Worm (Caenorhabditis elegans) whole organism, late embryonic: ENCODE data around the gene brap-2.

Experiments used
- C38D4.7 ChIP-seq: fragments of 200-800 bp; sonication (Bioruptor generic); optimal IDR thresholded peaks from 2 replicates; lab custom pipeline; 2018; ENCODE audit warnings: mild to moderate bottlenecking, missing genetic modification characterization, moderate library complexity, missing compliant biosample characterization
- K09A11.1 ChIP-seq: sonication (generic microtip); optimal IDR thresholded peaks from 2 replicates; lab custom pipeline; 2017; ENCODE audit warnings: antibody characterized with exemption, mild to moderate bottlenecking, missing genetic modification characterization, missing compliant biosample characterization; ENCODE audit not compliant: insufficient read depth
- Y22D7AL.16 ChIP-seq: sonication (generic microtip); optimal IDR thresholded peaks from 2 replicates; lab custom pipeline; 2016; ENCODE audit warnings: missing genetic modification characterization, missing compliant biosample characterization
- ahr-1 ChIP-seq: sonication (generic microtip); optimal IDR thresholded peaks from 2 replicates; lab custom pipeline; 2016; ENCODE audit warnings: missing genetic modification characterization, missing compliant biosample characterization
- ceh-14 ChIP-seq: sonication (generic microtip); optimal IDR thresholded peaks from 2 replicates; lab custom pipeline; 2016; ENCODE audit warnings: missing genotype, missing genetic modification characterization, missing compliant biosample characterization
- ceh-18 ChIP-seq: sonication (generic microtip); optimal IDR thresholded peaks from 2 replicates; lab custom pipeline; 2016; ENCODE audit warnings: missing genetic modification characterization, missing compliant biosample characterization
- ceh-19 ChIP-seq: fragments of 200-800 bp; sonication (Bioruptor generic); optimal IDR thresholded peaks from 2 replicates; lab custom pipeline; 2018; ENCODE audit warnings: mild to moderate bottlenecking, missing genetic modification characterization, missing compliant biosample characterization
- ceh-2 ChIP-seq: sonication (generic microtip); optimal IDR thresholded peaks from 2 replicates; lab custom pipeline; 2016; ENCODE audit warnings: missing genotype, missing genetic modification characterization, missing compliant biosample characterization
- ceh-22 ChIP-seq: sonication (generic microtip); optimal IDR thresholded peaks from 2 replicates; lab custom pipeline; 2017; ENCODE audit warnings: missing biosample characterization, missing genetic modification characterization
- ceh-30 ChIP-seq: fragments of 150-350 bp; optimal IDR thresholded peaks from 2 replicates; lab custom pipeline; 2014; ENCODE audit warnings: missing biosample characterization, missing genetic modification characterization
- ceh-31 ChIP-seq: sonication (generic microtip); optimal IDR thresholded peaks from 2 replicates; lab custom pipeline; 2016; ENCODE audit warnings: missing genetic modification characterization, missing compliant biosample characterization
- ceh-34 ChIP-seq: sonication (generic microtip); optimal IDR thresholded peaks from 2 replicates; lab custom pipeline; 2016; ENCODE audit warnings: mild to moderate bottlenecking, missing genetic modification characterization, missing compliant biosample characterization
- ceh-45 ChIP-seq: fragments of 200-800 bp; sonication (Bioruptor generic); IDR thresholded peaks from 2 replicates; pipeline ENCODE4 v1.3.6; 2022; ENCODE audit warnings: missing genetic modification reagents, missing genetic modification characterization, missing compliant biosample characterization
- ceh-48 ChIP-seq: sonication (generic microtip); optimal IDR thresholded peaks from 2 replicates; lab custom pipeline; 2016; ENCODE audit warnings: missing genetic modification characterization, inconsistent platforms, missing compliant biosample characterization
- ceh-6 ChIP-seq: fragments of 200-800 bp; sonication (Bioruptor generic); optimal IDR thresholded peaks from 2 replicates; lab custom pipeline; 2018; ENCODE audit warnings: mild to moderate bottlenecking, missing genetic modification characterization, missing compliant biosample characterization
- ceh-9 ChIP-seq: sonication (generic microtip); optimal IDR thresholded peaks from 2 replicates; lab custom pipeline; 2016; ENCODE audit warnings: mild to moderate bottlenecking, missing genetic modification characterization, inconsistent platforms, missing compliant biosample characterization
- dve-1 ChIP-seq: sonication (generic microtip); optimal IDR thresholded peaks from 2 replicates; lab custom pipeline; 2017; ENCODE audit warnings: antibody characterized with exemption, mild to moderate bottlenecking, missing genetic modification characterization, missing compliant biosample characterization
- elt-2 ChIP-seq: sonication (generic microtip); optimal IDR thresholded peaks from 2 replicates; lab custom pipeline; 2016; ENCODE audit warnings: missing genetic modification reagents, missing genetic modification characterization, missing compliant biosample characterization
- ets-4 ChIP-seq: sonication (generic microtip); optimal IDR thresholded peaks from 2 replicates; lab custom pipeline; 2016; ENCODE audit warnings: missing genetic modification characterization, missing compliant biosample characterization
- eyg-1 ChIP-seq: sonication (generic microtip); optimal IDR thresholded peaks from 2 replicates; lab custom pipeline; 2016; ENCODE audit warnings: missing genotype, missing genetic modification characterization, missing compliant biosample characterization
- hlh-30 ChIP-seq: sonication (generic microtip); optimal IDR thresholded peaks from 2 replicates; lab custom pipeline; 2017; ENCODE audit warnings: antibody characterized with exemption, missing genetic modification characterization, missing compliant biosample characterization; ENCODE audit not compliant: insufficient read depth
- madf-2 ChIP-seq: sonication (generic microtip); optimal IDR thresholded peaks from 2 replicates; lab custom pipeline; 2017; ENCODE audit warnings: missing genetic modification characterization, missing compliant biosample characterization
- nfya-1 ChIP-seq: sonication (generic microtip); optimal IDR thresholded peaks from 2 replicates; lab custom pipeline; 2017; ENCODE audit warnings: missing genetic modification characterization, mild to moderate bottlenecking, missing compliant biosample characterization, antibody characterized with exemption, moderate library complexity
- nhr-11 ChIP-seq: fragments of 150-350 bp; optimal IDR thresholded peaks from 2 replicates; lab custom pipeline; 2014; ENCODE audit warnings: missing biosample characterization, missing genetic modification characterization
- npax-4 ChIP-seq: sonication (generic microtip); optimal IDR thresholded peaks from 2 replicates; lab custom pipeline; 2016; ENCODE audit warnings: missing genetic modification characterization, missing compliant biosample characterization
- odd-2 ChIP-seq: sonication (generic microtip); optimal IDR thresholded peaks from 2 replicates; lab custom pipeline; 2017; ENCODE audit warnings: antibody characterized with exemption, mild to moderate bottlenecking, missing genetic modification characterization, missing compliant biosample characterization
- pat-9 ChIP-seq: fragments of 200-800 bp; sonication (Bioruptor generic); optimal IDR thresholded peaks from 2 replicates; lab custom pipeline; 2018; ENCODE audit warnings: mild to moderate bottlenecking, missing genetic modification characterization, moderate library complexity, missing compliant biosample characterization
- pax-1 ChIP-seq: fragments of 150-350 bp; optimal IDR thresholded peaks from 2 replicates; lab custom pipeline; 2014; ENCODE audit warnings: missing biosample characterization, missing genetic modification characterization
- pqm-1 ChIP-seq: sonication (generic microtip); optimal IDR thresholded peaks from 2 replicates; lab custom pipeline; 2016; ENCODE audit warnings: missing genetic modification characterization, missing compliant biosample characterization
- ref-2 ChIP-seq: sonication (generic microtip); optimal IDR thresholded peaks from 2 replicates; lab custom pipeline; 2016; ENCODE audit warnings: missing genetic modification characterization, missing compliant biosample characterization
- sdc-2 ChIP-seq: sonication (generic microtip); optimal IDR thresholded peaks from 2 replicates; lab custom pipeline; 2016; ENCODE audit warnings: missing genotype, missing genetic modification characterization, missing compliant biosample characterization
- tbx-2 ChIP-seq: sonication (generic microtip); optimal IDR thresholded peaks from 2 replicates; lab custom pipeline; 2016; ENCODE audit warnings: missing genetic modification characterization, missing compliant biosample characterization
- ttx-3 ChIP-seq: sonication (generic microtip); optimal IDR thresholded peaks from 2 replicates; lab custom pipeline; 2016; ENCODE audit warnings: missing genetic modification reagents, missing genetic modification characterization, missing compliant biosample characterization
- unc-3 ChIP-seq, 2 experiments: fragments of 200-800 bp in 1 of 2; sonication (Bioruptor generic) in 1 of 2; sonication (generic microtip) in 1 of 2; conservative IDR thresholded peaks in 1 of 2; optimal IDR thresholded peaks in 1 of 2; 2 replicates each; pipeline versions ENCODE4 v1.3.6 to Lab custom; 2016 to 2022; ENCODE audit warnings: missing compliant biosample characterization in 2 of 2, missing genetic modification characterization in 2 of 2, missing genetic modification reagents in 1 of 2
- unc-42 ChIP-seq: sonication (generic microtip); optimal IDR thresholded peaks from 2 replicates; lab custom pipeline; 2016; ENCODE audit warnings: missing genotype, missing genetic modification characterization, missing compliant biosample characterization
- unc-55 ChIP-seq: sonication (generic microtip); optimal IDR thresholded peaks from 2 replicates; lab custom pipeline; 2017; ENCODE audit warnings: missing biosample characterization, missing genetic modification reagents, missing genetic modification characterization
- unc-86 ChIP-seq: sonication (generic microtip); optimal IDR thresholded peaks from 2 replicates; lab custom pipeline; 2016; ENCODE audit warnings: missing genetic modification characterization, missing compliant biosample characterization
- zip-5 ChIP-seq: sonication (generic microtip); optimal IDR thresholded peaks from 2 replicates; lab custom pipeline; 2016; ENCODE audit warnings: missing genetic modification characterization, missing compliant biosample characterization
- ztf-16 ChIP-seq: sonication (generic microtip); optimal IDR thresholded peaks from 2 replicates; lab custom pipeline; 2017; ENCODE audit warnings: missing genetic modification characterization, missing compliant biosample characterization

Gene brap-2

ce11 chrII:5374967-5375366 is 18.0 kb downstream of the brap-2 start, which contains the start of gene algn-2:
Gene algn-2 (plus strand): TSS chrII:5375267.
- TF ChIP-seq unc-3 (GFP tag; conservative IDR thresholded peaks at IDR 0.05; lab: Robert Waterston, UW) (no peak), unc-3 (tag; optimal IDR thresholded peaks at IDR 0.05; lab: Kevin White, UChicago) (no peak), nfya-1 (no peak), odd-2 (tag; lab: Kevin White, UChicago) (no peak), zip-5 (no peak), ceh-45 (GFP tag; lab: Robert Waterston, UW) (no peak), unc-86 (no peak), ceh-9 (no peak)

DNA sequence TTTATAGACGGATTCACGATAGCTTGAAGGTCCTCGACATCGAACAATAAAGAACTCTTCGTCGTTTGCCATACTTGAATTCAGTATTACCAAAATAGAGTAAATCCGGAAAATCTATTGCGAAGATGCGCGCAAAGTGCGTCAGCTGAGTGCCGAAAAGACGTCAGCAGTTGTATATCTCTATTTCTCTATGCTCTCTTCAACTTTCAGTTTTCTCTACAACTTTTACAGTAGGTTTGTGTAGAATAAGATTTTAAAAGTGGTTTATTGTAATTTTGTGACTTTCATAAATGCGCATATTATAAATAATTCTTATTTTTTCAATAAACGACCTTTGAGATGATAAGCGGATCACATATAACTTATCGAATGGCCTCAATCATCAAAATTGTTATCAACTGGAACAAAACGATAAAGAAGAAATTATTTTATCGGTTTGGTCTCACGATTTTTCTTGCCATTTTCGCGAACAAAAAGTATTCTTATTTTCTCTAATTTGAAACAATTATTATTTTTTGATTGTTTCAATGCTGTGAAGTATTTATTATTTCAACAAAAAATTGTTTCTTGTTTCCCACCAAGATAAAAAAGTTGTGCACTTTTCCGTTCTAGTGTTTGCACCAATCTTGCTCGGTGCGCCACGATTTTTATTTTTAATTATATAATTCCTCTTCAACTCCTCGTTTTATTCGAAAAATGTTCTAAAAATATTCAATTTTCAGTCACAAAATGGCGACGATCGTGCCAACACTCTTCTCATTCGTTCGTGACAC is 19.5 kb downstream of the brap-2 start, which contains the start of the genes agt-2 and F09E5.3:
agt-2 (minus strand) TSS at position 553 of the 773 bp plus-strand sequence.
F09E5.3 (plus strand) TSS at position 723 of the 773 bp plus-strand sequence.
- TF ChIP-seq ztf-16 (tag; lab: Kevin White, UChicago) (no peak), nfya-1 (peak; percentile 81), ceh-45 (GFP tag; lab: Robert Waterston, UW) (peak; percentile 23; the same call in 1 of the 2 replicates), ahr-1 (tag; lab: Kevin White, UChicago) (no peak), ets-4 (tag; lab: Kevin White, UChicago) (peak; percentile 47), dve-1 (tag; lab: Kevin White, UChicago) (peak; percentile 68), npax-4 (no peak), tbx-2 (peak; percentile 55), unc-55 (GFP tag; lab: Kevin White, UChicago) (peak; percentile 8), K09A11.1 (no peak), pqm-1 (tag; lab: Kevin White, UChicago) (no peak), nhr-11 (tag; lab: Kevin White, UChicago) (no peak), ceh-48 (peak; percentile 40), ceh-19 (GFP tag; lab: Kevin White, UChicago) (no peak), madf-2 (tag; lab: Kevin White, UChicago) (peak; percentile 39), ceh-34 (tag; lab: Kevin White, UChicago) (peak; percentile 57), elt-2 (tag; lab: Kevin White, UChicago) (peak; percentile 97), ceh-22 (tag; lab: Kevin White, UChicago) (no peak), hlh-30 (tag; lab: Kevin White, UChicago) (peak; percentile 42), ceh-14 (tag; lab: Kevin White, UChicago) (no peak), pax-1 (no peak), ceh-31 (tag; lab: Kevin White, UChicago) (peak; percentile 42), ceh-2 (peak; percentile 7), pat-9 (tag; lab: Kevin White, UChicago) (no peak), sdc-2 (tag; lab: Kevin White, UChicago) (peak; percentile 25), ref-2 (tag; lab: Kevin White, UChicago) (peak; percentile 31), Y22D7AL.16 (peak; percentile 1), C38D4.7 (GFP tag; lab: Kevin White, UChicago) (no peak), ceh-6 (GFP tag; lab: Kevin White, UChicago) (no peak), eyg-1 (tag; lab: Kevin White, UChicago) (no peak), ceh-18 (peak; percentile 56), unc-42 (tag; lab: Kevin White, UChicago) (peak; percentile 65), ceh-30 (peak; percentile 92)
- TF ChIP-seq, all 69 proteins: peak for 19

- no peak for TF ChIP-seq ttx-3 (tag; lab: Kevin White, UChicago)
Measured at ce11 chrII:5370641-5371040, 22.3 kb downstream of the brap-2 start, which contains the start of gene F09E5.12. Gene F09E5.12 (minus strand): TSS chrII:5370741.
